Fruit fly (Drosophila melanogaster) whole organism, embryonic: ENCODE measurements around the gene CG10348.

ENCODE experiments used
- Atf-2 ChIP-seq: fragments of 200-800 bp; sonication (Bioruptor generic); optimal IDR thresholded peaks from 2 replicates; lab custom pipeline; 2016; ENCODE audit warnings: missing biosample characterization, missing genetic modification characterization
- B-H1 ChIP-seq: fragments of 200-800 bp; sonication (Bioruptor generic); IDR thresholded peaks from 3 replicates; pipeline ENCODE4 v1.3.6; 2022; ENCODE audit warnings: missing biosample characterization, missing genetic modification characterization
- B-H2 ChIP-seq: fragments of 200-800 bp; sonication (Bioruptor generic); optimal IDR thresholded peaks from 2 replicates; lab custom pipeline; 2018; ENCODE audit warnings: missing biosample characterization, mild to moderate bottlenecking, missing genetic modification characterization
- Blimp-1 ChIP-seq: fragments of 200-800 bp; sonication (Bioruptor generic); optimal IDR thresholded peaks from 3 replicates; lab custom pipeline; 2018; ENCODE audit warnings: missing biosample characterization, missing genetic modification characterization, mild to moderate bottlenecking, moderate library complexity, missing genetic modification reagents
- CG10267 ChIP-seq: fragments of 200-800 bp; sonication (Bioruptor generic); optimal IDR thresholded peaks from 2 replicates; lab custom pipeline; 2018; ENCODE audit warnings: missing biosample characterization, mild to moderate bottlenecking, missing genetic modification characterization, moderate library complexity
- CG10979 ChIP-seq: fragments of 200-800 bp; sonication (Bioruptor generic); optimal IDR thresholded peaks from 2 replicates; lab custom pipeline; 2018; ENCODE audit warnings: missing biosample characterization, mild to moderate bottlenecking, missing genetic modification characterization, moderate library complexity
- CG12236 ChIP-seq: fragments of 200-800 bp; sonication (Bioruptor generic); optimal IDR thresholded peaks from 2 replicates; lab custom pipeline; 2016; ENCODE audit warnings: missing biosample characterization, missing genetic modification characterization
- CG13894 ChIP-seq: fragments of 200-800 bp; sonication (Bioruptor generic); optimal IDR thresholded peaks from 3 replicates; lab custom pipeline; 2018; ENCODE audit warnings: missing biosample characterization, mild to moderate bottlenecking, missing genetic modification characterization, moderate library complexity
- CG16815 ChIP-seq: fragments of 200-800 bp; sonication (Bioruptor generic); optimal IDR thresholded peaks from 3 replicates; lab custom pipeline; 2017; ENCODE audit warnings: missing biosample characterization, mild to moderate bottlenecking, missing genetic modification characterization
- CG17912 ChIP-seq: fragments of 200-800 bp; sonication (Bioruptor generic); optimal IDR thresholded peaks from 2 replicates; lab custom pipeline; 2018; ENCODE audit warnings: missing biosample characterization, mild to moderate bottlenecking, missing genetic modification characterization
- CG2120 ChIP-seq: fragments of 200-800 bp; sonication (Bioruptor generic); optimal IDR thresholded peaks from 3 replicates; lab custom pipeline; 2016; ENCODE audit warnings: missing biosample characterization, missing genetic modification characterization
- CG2889 ChIP-seq: fragments of 200-800 bp; sonication (Bioruptor generic); IDR thresholded peaks from 3 replicates; pipeline ENCODE4 v1.3.6; 2022; ENCODE audit warnings: missing biosample characterization, missing genetic modification characterization
- CG3163 ChIP-seq: fragments of 200-800 bp; sonication (Bioruptor generic); optimal IDR thresholded peaks from 3 replicates; lab custom pipeline; 2016; ENCODE audit warnings: missing biosample characterization, missing genetic modification characterization
- CG34224 ChIP-seq: fragments of 200-800 bp; sonication (Bioruptor generic); IDR thresholded peaks from 3 replicates; pipeline ENCODE4 v1.3.6; 2022; ENCODE audit warnings: missing biosample characterization, missing genetic modification characterization; ENCODE audit not compliant: partially characterized antibody
- CG4328 ChIP-seq: fragments of 200-800 bp; sonication (Bioruptor generic); optimal IDR thresholded peaks from 3 replicates; lab custom pipeline; 2017; ENCODE audit warnings: missing biosample characterization, missing genetic modification reagents, missing genetic modification characterization
- CG7357 ChIP-seq: fragments of 200-800 bp; sonication (Bioruptor generic); IDR thresholded peaks from 3 replicates; pipeline ENCODE4 v1.3.6; 2022; ENCODE audit warnings: missing biosample characterization, missing genetic modification characterization
- CG7556 ChIP-seq: fragments of 200-800 bp; sonication (Bioruptor generic); optimal IDR thresholded peaks from 2 replicates; lab custom pipeline; 2017; ENCODE audit warnings: missing biosample characterization, mild to moderate bottlenecking, missing genetic modification characterization
- Deaf1 ChIP-seq: fragments of 200-800 bp; optimal IDR thresholded peaks from 3 replicates; lab custom pipeline; 2019; ENCODE audit warnings: missing biosample characterization, mild to moderate bottlenecking, missing genetic modification characterization, moderate library complexity
- Dref ChIP-seq: fragments of 200-800 bp; sonication (Bioruptor generic); IDR thresholded peaks from 2 replicates; pipeline ENCODE4 v1.3.6; 2022; ENCODE audit warnings: missing biosample characterization, missing genetic modification characterization
- Eip74EF ChIP-seq, 2 experiments: fragments of 200-800 bp in 1 of 2; fragments of >200 bp in 1 of 2; sonication (Bioruptor generic) in 1 of 2; optimal IDR thresholded peaks; 2 replicates each; lab custom pipeline; 2017 to 2019; ENCODE audit warnings: missing biosample characterization in 2 of 2, missing genetic modification characterization in 2 of 2, mild to moderate bottlenecking in 1 of 2, moderate library complexity in 1 of 2
- Gsc ChIP-seq: fragments of 200-800 bp; sonication (Bioruptor generic); IDR thresholded peaks from 2 replicates; pipeline ENCODE4 v1.3.6; 2022; ENCODE audit warnings: missing biosample characterization, missing genetic modification characterization
- HLH54F ChIP-seq: fragments of 200-800 bp; sonication (Bioruptor generic); optimal IDR thresholded peaks from 3 replicates; lab custom pipeline; 2016; ENCODE audit warnings: missing biosample characterization, missing genetic modification characterization
- Hmx ChIP-seq: fragments of 200-800 bp; sonication (Bioruptor generic); optimal IDR thresholded peaks from 2 replicates; lab custom pipeline; 2016; ENCODE audit warnings: missing biosample characterization, missing genetic modification characterization
- Hr78 ChIP-seq, 2 experiments: fragments of 200-800 bp in 1 of 2; fragments of >200 bp in 1 of 2; sonication (Bioruptor generic) in 1 of 2; optimal IDR thresholded peaks; 2 replicates each; lab custom pipeline; 2017 to 2019; ENCODE audit warnings: missing biosample characterization in 2 of 2, missing genetic modification characterization in 2 of 2, mild to moderate bottlenecking in 1 of 2, moderate library complexity in 1 of 2
- Jarid2 ChIP-seq: fragments of 200-800 bp; sonication (Bioruptor generic); optimal IDR thresholded peaks from 3 replicates; lab custom pipeline; 2017; ENCODE audit warnings: mild to moderate bottlenecking, missing biosample characterization, missing genetic modification reagents, missing genetic modification characterization
- Mad ChIP-seq: fragments of 200-800 bp; sonication (Bioruptor generic); optimal IDR thresholded peaks from 2 replicates; lab custom pipeline; 2016; ENCODE audit warnings: missing biosample characterization, missing genetic modification characterization
- Meics ChIP-seq: fragments of 200-800 bp; sonication (Bioruptor generic); optimal IDR thresholded peaks from 2 replicates; lab custom pipeline; 2017; ENCODE audit warnings: missing biosample characterization, mild to moderate bottlenecking, missing genetic modification characterization
- PHDP ChIP-seq: fragments of 200-800 bp; sonication (Bioruptor generic); optimal IDR thresholded peaks from 3 replicates; lab custom pipeline; 2018; ENCODE audit warnings: missing biosample characterization, mild to moderate bottlenecking, missing genetic modification characterization, moderate library complexity
- Sin3A ChIP-seq: fragments of >200 bp; optimal IDR thresholded peaks from 2 replicates; lab custom pipeline; 2018
- Six4 ChIP-seq: fragments of 200-800 bp; sonication (Bioruptor generic); optimal IDR thresholded peaks from 2 replicates; lab custom pipeline; 2016; ENCODE audit warnings: missing biosample characterization, missing genetic modification characterization
- Taf1 ChIP-seq: fragments of 200-800 bp; sonication (Bioruptor generic); IDR thresholded peaks from 2 replicates; pipeline ENCODE4 v1.3.6; 2022; ENCODE audit warnings: missing biosample characterization, missing genetic modification characterization
- ara ChIP-seq: fragments of 200-800 bp; sonication (Bioruptor generic); IDR thresholded peaks from 2 replicates; pipeline ENCODE4 v1.3.6; 2022; ENCODE audit warnings: missing biosample characterization, missing genetic modification characterization
- ci ChIP-seq: fragments of 200-800 bp; sonication (Bioruptor generic); IDR thresholded peaks from 3 replicates; pipeline ENCODE4 v1.3.6; 2022; ENCODE audit warnings: missing biosample characterization, missing genetic modification characterization
- corto ChIP-seq: fragments of 200-800 bp; sonication (Bioruptor generic); optimal IDR thresholded peaks from 2 replicates; lab custom pipeline; 2016; ENCODE audit warnings: missing biosample characterization, mild to moderate bottlenecking, missing genetic modification characterization, moderate library complexity
- cwo ChIP-seq: fragments of 200-800 bp; sonication (Bioruptor generic); optimal IDR thresholded peaks from 3 replicates; lab custom pipeline; 2017; ENCODE audit warnings: missing biosample characterization, missing genetic modification characterization, mild to moderate bottlenecking, moderate library complexity, missing genetic modification reagents
- dimm ChIP-seq: fragments of 200-800 bp; sonication (Bioruptor generic); IDR thresholded peaks from 2 replicates; pipeline ENCODE4 v1.3.6; 2022; ENCODE audit warnings: missing biosample characterization, missing genetic modification characterization
- dysf ChIP-seq: fragments of 200-800 bp; sonication (Bioruptor generic); IDR thresholded peaks from 3 replicates; pipeline ENCODE4 v1.3.6; 2022; ENCODE audit warnings: missing biosample characterization, missing genetic modification characterization
- eve ChIP-seq, 2 experiments: fragments of >200 bp; optimal IDR thresholded peaks; 2 replicates each; lab custom pipeline; 2017; ENCODE audit warnings: missing biosample characterization in 2 of 2, missing genetic modification characterization in 2 of 2
- gcm ChIP-seq: fragments of 200-800 bp; sonication (Bioruptor generic); optimal IDR thresholded peaks from 2 replicates; lab custom pipeline; 2019; ENCODE audit warnings: missing biosample characterization, mild to moderate bottlenecking, missing genetic modification characterization, moderate library complexity
- her ChIP-seq: fragments of 200-800 bp; sonication (Bioruptor generic); optimal IDR thresholded peaks from 2 replicates; lab custom pipeline; 2016; ENCODE audit warnings: missing biosample characterization, missing genetic modification characterization
- mam ChIP-seq: fragments of 200-800 bp; sonication (Bioruptor generic); optimal IDR thresholded peaks from 3 replicates; lab custom pipeline; 2016; ENCODE audit warnings: missing biosample characterization, missing genetic modification characterization
- mirr ChIP-seq: fragments of 200-800 bp; sonication (Bioruptor generic); optimal IDR thresholded peaks from 3 replicates; lab custom pipeline; 2018; ENCODE audit warnings: missing biosample characterization, mild to moderate bottlenecking, missing genetic modification characterization
- nau ChIP-seq: fragments of 200-800 bp; sonication (Bioruptor generic); optimal IDR thresholded peaks from 3 replicates; lab custom pipeline; 2017; ENCODE audit warnings: missing biosample characterization, mild to moderate bottlenecking, missing genetic modification characterization, missing genetic modification reagents
- nerfin-2 ChIP-seq: fragments of 200-800 bp; sonication (Bioruptor generic); IDR thresholded peaks from 2 replicates; pipeline ENCODE4 v1.3.6; 2022; ENCODE audit warnings: missing biosample characterization, missing genetic modification characterization; ENCODE audit not compliant: partially characterized antibody
- peb ChIP-seq: fragments of 200-800 bp; sonication (Bioruptor generic); IDR thresholded peaks from 2 replicates; pipeline ENCODE4 v1.3.6; 2022; ENCODE audit warnings: missing biosample characterization, missing genetic modification characterization
- sqz ChIP-seq: fragments of 200-800 bp; sonication (Bioruptor generic); optimal IDR thresholded peaks from 3 replicates; lab custom pipeline; 2018; ENCODE audit warnings: missing biosample characterization, mild to moderate bottlenecking, missing genetic modification characterization
- sr ChIP-seq: fragments of 200-800 bp; sonication (Bioruptor generic); IDR thresholded peaks from 3 replicates; pipeline ENCODE4 v1.3.6; 2022; ENCODE audit warnings: missing biosample characterization, missing genetic modification characterization
- tgo ChIP-seq: fragments of 200-800 bp; sonication (Bioruptor generic); IDR thresholded peaks from 3 replicates; pipeline ENCODE4 v1.3.6; 2022; ENCODE audit warnings: missing biosample characterization, missing genetic modification characterization
- ttk ChIP-seq: fragments of 200-800 bp; sonication (Bioruptor generic); IDR thresholded peaks from 2 replicates; pipeline ENCODE4 v2.1.2; 2022; ENCODE audit warnings: missing biosample characterization, missing genetic modification characterization

CG10348 gene

DNA sequence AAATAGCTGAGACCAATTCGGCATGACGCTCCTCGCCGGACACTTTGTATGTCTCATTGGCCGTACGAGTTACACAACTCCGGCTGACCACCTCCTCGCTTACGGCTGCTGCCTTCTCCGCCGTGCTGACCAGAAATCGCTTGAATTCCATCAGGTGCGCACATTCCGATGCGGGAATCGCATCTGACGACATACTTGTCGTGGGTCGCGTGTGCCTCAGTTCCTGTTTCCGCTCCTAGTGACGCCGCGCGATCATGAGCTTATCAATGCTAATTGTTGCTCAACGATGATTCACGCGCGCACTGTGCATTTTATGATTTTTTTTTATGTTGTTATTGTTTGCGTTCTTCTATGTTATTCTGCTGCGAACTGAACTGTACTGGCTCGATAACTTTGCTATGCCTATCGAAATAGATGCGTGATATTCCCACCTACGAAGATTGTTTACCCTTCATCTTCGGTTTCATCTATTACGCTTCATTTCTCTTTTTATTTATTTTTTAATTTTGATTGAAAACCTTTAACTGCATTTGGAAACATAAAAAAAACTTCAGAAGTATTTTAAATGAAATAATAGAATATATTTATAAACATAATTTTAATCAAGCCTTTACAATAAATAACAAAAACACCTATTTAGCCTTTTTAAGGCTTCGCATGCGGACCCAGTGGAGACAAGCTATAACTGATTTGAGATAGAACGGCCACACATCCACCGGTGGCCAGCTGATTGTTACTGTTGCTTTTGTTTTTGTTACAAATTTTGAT is 29.4 kb downstream of the CG10348 start, which contains the start of the genes CG10376 and CG10343 (continued):
- TF ChIP-seq dimm (GFP tag; lab: Robert Waterston, UW) (0 out of 2 replicates have a peak, but pooled peaks have one; percentile 26), HLH54F (GFP tag; lab: Kevin White, UChicago) (peak; percentile 58), tgo (peak; percentile 88), sqz (GFP tag; lab: Kevin White, UChicago) (peak; percentile 87), Gsc (GFP tag; lab: Robert Waterston, UW) (peak; percentile 48; the same call in 1 of the 2 replicates), sr (GFP tag; lab: Robert Waterston, UW) (no peak), mirr (GFP tag; lab: Kevin White, UChicago) (peak; percentile 28), CG10267 (tag; lab: Kevin White, UChicago) (peak; percentile 85), gcm (GFP tag; lab: Kevin White, UChicago) (peak; percentile 80), CG2120 (GFP tag; lab: Kevin White, UChicago) (peak; percentile 84), B-H2 (GFP tag; lab: Kevin White, UChicago) (peak; percentile 86), CG13894 (tag; lab: Kevin White, UChicago) (peak; percentile 89), PHDP (tag; lab: Kevin White, UChicago) (peak; percentile 89), Dref (GFP tag; lab: Robert Waterston, UW) (peak; percentile 56), CG17912 (GFP tag; lab: Kevin White, UChicago) (peak; percentile 64), Mad (GFP tag; lab: Kevin White, UChicago) (peak; percentile 72), ttk (peak; percentile 84), CG7556 (GFP tag; lab: Kevin White, UChicago) (peak; percentile 85), CG3163 (no peak), ci (GFP tag; lab: Robert Waterston, UW) (0 out of 3 replicates have a peak, but pooled peaks have one; percentile 43), peb (GFP tag; lab: Robert Waterston, UW) (peak; percentile 69; the same call in 1 of the 2 replicates), Hr78 (GFP tag; optimal IDR thresholded peaks at IDR 0.05; lab: Kevin White, UChicago) (no peak), CG2889 (peak; percentile 73; the same call in 2 of the 3 replicates), CG34224 (no peak), corto (GFP tag; lab: Kevin White, UChicago) (peak; percentile 44), B-H1 (peak; percentile 78), nerfin-2 (no peak), CG10979 (peak; percentile 88), CG7357 (GFP tag; lab: Robert Waterston, UW) (peak; percentile 99), mam (GFP tag; lab: Kevin White, UChicago) (peak; percentile 69), Atf-2 (peak; percentile 34), CG12236 (no peak), Meics (GFP tag; lab: Kevin White, UChicago) (peak; percentile 86), Blimp-1 (GFP tag; lab: Kevin White, UChicago) (peak; percentile 81), nau (GFP tag; lab: Kevin White, UChicago) (no peak), Jarid2 (GFP tag; lab: Kevin White, UChicago) (peak; percentile 29), Eip74EF (GFP tag; optimal IDR thresholded peaks at IDR 0.05; lab: Kevin White, UChicago) (peak; percentile 35 to 68), ara (GFP tag; lab: Robert Waterston, UW) (no peak), CG16815 (GFP tag; lab: Kevin White, UChicago) (peak; percentile 91), Six4 (GFP tag; lab: Kevin White, UChicago) (peak; percentile 74), dysf (peak; percentile 93), cwo (peak; percentile 28), Sin3A (peak; percentile 68), Deaf1 (tag; lab: Kevin White, UChicago) (peak; percentile 65), Taf1 (peak; percentile 62), CG4328 (GFP tag; lab: Kevin White, UChicago) (peak; percentile 78), her (GFP tag; lab: Kevin White, UChicago) (no peak), eve (GFP tag; optimal IDR thresholded peaks at IDR 0.05; lab: Kevin White, UChicago) (no peak), Hmx (GFP tag; lab: Kevin White, UChicago) (no peak)
